Fruit fly (Drosophila melanogaster): ENCODE measurements around the gene CG11617.
A peak's percentile ranks its signal among the peaks of the same experiment; 100 is the strongest.

- peak; percentile 55 for TF ChIP-seq lz (GFP tag; optimal IDR thresholded peaks at IDR 0.05)
- TF ChIP-seq CG31627 (GFP tag; optimal IDR thresholded peaks at IDR 0.05): peak; percentile 51
- no peak for TF ChIP-seq Hr38 (GFP tag; optimal IDR thresholded peaks at IDR 0.05)
- TF ChIP-seq Lpt (GFP tag; optimal IDR thresholded peaks at IDR 0.05): peak; percentile 5
- TF ChIP-seq Ets21C (GFP tag; optimal IDR thresholded peaks at IDR 0.05): no peak
- peak; percentile 51 for TF ChIP-seq pdm3 (GFP tag; optimal IDR thresholded peaks at IDR 0.05)
Measured at dm6 chr2L:247845-248473, 40.9 kb upstream of the CG11617 start.

All from whole organism, prepupa.